Fruit fly (Drosophila melanogaster) whole organism, embryonic: ENCODE measurements around the gene Mcm5.

Experiments used
- Abd-B ChIP-seq: fragments of 200-800 bp; sonication (Bioruptor generic); optimal IDR thresholded peaks from 2 replicates; lab custom pipeline; 2018; ENCODE audit warnings: missing biosample characterization, mild to moderate bottlenecking, missing genetic modification characterization, moderate library complexity
- Aef1 ChIP-seq: fragments of 200-800 bp; sonication (Bioruptor generic); IDR thresholded peaks from 3 replicates; pipeline ENCODE4 v1.3.6; 2022; ENCODE audit warnings: missing biosample characterization, missing genetic modification characterization
- Antp ChIP-seq: fragments of 200-800 bp; sonication (Bioruptor generic); optimal IDR thresholded peaks from 3 replicates; lab custom pipeline; 2016; ENCODE audit warnings: missing biosample characterization, missing genetic modification characterization
- CG10267 ChIP-seq: fragments of 200-800 bp; sonication (Bioruptor generic); optimal IDR thresholded peaks from 2 replicates; lab custom pipeline; 2018; ENCODE audit warnings: missing biosample characterization, mild to moderate bottlenecking, missing genetic modification characterization, moderate library complexity
- CG10979 ChIP-seq: fragments of 200-800 bp; sonication (Bioruptor generic); optimal IDR thresholded peaks from 2 replicates; lab custom pipeline; 2018; ENCODE audit warnings: missing biosample characterization, mild to moderate bottlenecking, missing genetic modification characterization, moderate library complexity
- CG13624 ChIP-seq: fragments of 200-800 bp; sonication (Bioruptor generic); optimal IDR thresholded peaks from 2 replicates; lab custom pipeline; 2016; ENCODE audit warnings: missing biosample characterization, missing genetic modification characterization
- CG15514 ChIP-seq: fragments of 200-800 bp; sonication (Bioruptor generic); optimal IDR thresholded peaks from 3 replicates; lab custom pipeline; 2017; ENCODE audit warnings: missing biosample characterization, missing genetic modification characterization, mild to moderate bottlenecking, moderate library complexity, missing genetic modification reagents
- CG17361 ChIP-seq: fragments of 200-800 bp; sonication (Bioruptor generic); IDR thresholded peaks from 3 replicates; pipeline ENCODE4 v1.3.6; 2022; ENCODE audit warnings: missing biosample characterization, missing genetic modification characterization
- CG17912 ChIP-seq: fragments of 200-800 bp; sonication (Bioruptor generic); optimal IDR thresholded peaks from 2 replicates; lab custom pipeline; 2018; ENCODE audit warnings: missing biosample characterization, mild to moderate bottlenecking, missing genetic modification characterization
- CG2199 ChIP-seq: fragments of 200-800 bp; sonication (Bioruptor generic); IDR thresholded peaks from 3 replicates; pipeline ENCODE4 v1.3.6; 2022; ENCODE audit warnings: missing biosample characterization, missing genetic modification characterization
- CG3065 ChIP-seq: fragments of 200-800 bp; sonication (Bioruptor generic); optimal IDR thresholded peaks from 2 replicates; lab custom pipeline; 2016; ENCODE audit warnings: missing biosample characterization, missing genetic modification characterization
- CG32772 ChIP-seq: fragments of 200-800 bp; sonication (Bioruptor generic); IDR thresholded peaks from 2 replicates; pipeline ENCODE4 v1.3.6; 2022; ENCODE audit warnings: missing biosample characterization, missing genetic modification characterization
- CG34422 ChIP-seq: fragments of 200-800 bp; sonication (Bioruptor generic); IDR thresholded peaks from 3 replicates; pipeline ENCODE4 v1.3.6; 2022; ENCODE audit warnings: missing biosample characterization, missing genetic modification characterization
- CG4617 ChIP-seq: fragments of 200-800 bp; sonication (Bioruptor generic); optimal IDR thresholded peaks from 3 replicates; lab custom pipeline; 2016; ENCODE audit warnings: missing biosample characterization, missing genetic modification characterization, borderline replicate concordance
- CG6791 ChIP-seq: fragments of 200-800 bp; sonication (Bioruptor generic); IDR thresholded peaks from 3 replicates; pipeline ENCODE4 v1.3.6; 2022; ENCODE audit warnings: missing biosample characterization, missing genetic modification characterization; ENCODE audit not compliant: partially characterized antibody
- CG8089 ChIP-seq: fragments of 200-800 bp; sonication (Bioruptor generic); optimal IDR thresholded peaks from 3 replicates; lab custom pipeline; 2016; ENCODE audit warnings: missing biosample characterization, missing genetic modification characterization
- CG8765 ChIP-seq: fragments of 200-800 bp; sonication (Bioruptor generic); IDR thresholded peaks from 2 replicates; pipeline ENCODE4 v1.3.6; 2022; ENCODE audit warnings: missing biosample characterization, missing genetic modification characterization
- CG8944 ChIP-seq: fragments of 200-800 bp; sonication (Bioruptor generic); optimal IDR thresholded peaks from 3 replicates; lab custom pipeline; 2016; ENCODE audit warnings: missing biosample characterization, missing genetic modification characterization
- CG9437 ChIP-seq: fragments of 200-800 bp; sonication (Bioruptor generic); optimal IDR thresholded peaks from 2 replicates; lab custom pipeline; 2018; ENCODE audit warnings: missing biosample characterization, mild to moderate bottlenecking, missing genetic modification characterization
- Eip74EF ChIP-seq, 2 experiments: fragments of 200-800 bp in 1 of 2; fragments of >200 bp in 1 of 2; sonication (Bioruptor generic) in 1 of 2; optimal IDR thresholded peaks; 2 replicates each; lab custom pipeline; 2017 to 2019; ENCODE audit warnings: missing biosample characterization in 2 of 2, missing genetic modification characterization in 2 of 2, mild to moderate bottlenecking in 1 of 2, moderate library complexity in 1 of 2
- Gug ChIP-seq: fragments of 200-800 bp; sonication (Bioruptor generic); IDR thresholded peaks from 4 replicates; pipeline ENCODE4 v1.3.6; 2022; ENCODE audit warnings: missing biosample characterization, missing genetic modification characterization
- HLH4C ChIP-seq: fragments of 200-800 bp; sonication (Bioruptor generic); IDR thresholded peaks from 3 replicates; pipeline ENCODE4 v1.3.6; 2022; ENCODE audit warnings: missing biosample characterization, missing genetic modification characterization; ENCODE audit not compliant: partially characterized antibody
- Hsf ChIP-seq: fragments of 200-800 bp; sonication (Bioruptor generic); optimal IDR thresholded peaks from 3 replicates; lab custom pipeline; 2016; ENCODE audit warnings: missing biosample characterization, missing genetic modification characterization
- MBD-R2 ChIP-seq: fragments of 200-800 bp; sonication (Bioruptor generic); IDR thresholded peaks from 2 replicates; pipeline ENCODE4 v1.3.6; 2022; ENCODE audit warnings: missing biosample characterization, missing genetic modification characterization
- Med ChIP-seq: fragments of 200-800 bp; sonication (Bioruptor generic); peaks from one replicate; lab custom pipeline; 2016; ENCODE audit warnings: missing biosample characterization, missing genetic modification characterization, mild to moderate bottlenecking, inconsistent platforms, moderate library complexity
- NK7.1 ChIP-seq: fragments of 200-800 bp; sonication (Bioruptor generic); optimal IDR thresholded peaks from 3 replicates; lab custom pipeline; 2016; ENCODE audit warnings: missing biosample characterization, missing genetic modification characterization
- Optix ChIP-seq: fragments of 200-800 bp; sonication (Bioruptor generic); IDR thresholded peaks from 3 replicates; pipeline ENCODE4 v1.3.6; 2022; ENCODE audit warnings: missing biosample characterization, missing genetic modification characterization
- Rfx ChIP-seq: fragments of 200-800 bp; sonication (Bioruptor generic); IDR thresholded peaks from 2 replicates; pipeline ENCODE4 v1.3.6; 2022; ENCODE audit warnings: missing biosample characterization, missing genetic modification characterization
- Sry-β ChIP-seq: fragments of 200-800 bp; sonication (Bioruptor generic); optimal IDR thresholded peaks from 2 replicates; lab custom pipeline; 2018; ENCODE audit warnings: missing biosample characterization, mild to moderate bottlenecking, missing genetic modification characterization, moderate library complexity
- Sry-δ ChIP-seq: fragments of 200-800 bp; sonication (Bioruptor generic); optimal IDR thresholded peaks from 2 replicates; lab custom pipeline; 2016; ENCODE audit warnings: missing biosample characterization, missing genetic modification characterization
- ac ChIP-seq: fragments of 200-800 bp; sonication (Bioruptor generic); optimal IDR thresholded peaks from 3 replicates; lab custom pipeline; 2017; ENCODE audit warnings: missing biosample characterization, mild to moderate bottlenecking, missing genetic modification characterization
- ara ChIP-seq: fragments of 200-800 bp; sonication (Bioruptor generic); IDR thresholded peaks from 2 replicates; pipeline ENCODE4 v1.3.6; 2022; ENCODE audit warnings: missing biosample characterization, missing genetic modification characterization
- btn ChIP-seq: fragments of 200-800 bp; sonication (Bioruptor generic); optimal IDR thresholded peaks from 2 replicates; lab custom pipeline; 2016; ENCODE audit warnings: missing biosample characterization, missing genetic modification characterization
- cad ChIP-seq: fragments of >200 bp; optimal IDR thresholded peaks from 2 replicates; lab custom pipeline; 2017; ENCODE audit warnings: missing biosample characterization, missing genetic modification characterization
- crc ChIP-seq: fragments of 200-800 bp; sonication (Bioruptor generic); optimal IDR thresholded peaks from 2 replicates; lab custom pipeline; 2016; ENCODE audit warnings: missing biosample characterization, missing genetic modification characterization
- crp ChIP-seq, 2 experiments: fragments of 200-800 bp; sonication (Bioruptor generic); optimal IDR thresholded peaks; 2 replicates in 1 of 2; 3 replicates in 1 of 2; lab custom pipeline; 2017; ENCODE audit warnings: missing biosample characterization in 2 of 2, missing genetic modification characterization in 2 of 2, mild to moderate bottlenecking in 1 of 2, moderate library complexity in 1 of 2
- disco-r ChIP-seq: fragments of 200-800 bp; sonication (Bioruptor generic); optimal IDR thresholded peaks from 2 replicates; lab custom pipeline; 2016; ENCODE audit warnings: missing biosample characterization, missing genetic modification characterization
- dmrt11E ChIP-seq: fragments of 200-800 bp; sonication (Bioruptor generic); optimal IDR thresholded peaks from 3 replicates; lab custom pipeline; 2018; ENCODE audit warnings: missing biosample characterization, mild to moderate bottlenecking, missing genetic modification characterization, moderate library complexity
- fd64A ChIP-seq: fragments of 200-800 bp; sonication (Bioruptor generic); optimal IDR thresholded peaks from 3 replicates; lab custom pipeline; 2018; ENCODE audit warnings: missing biosample characterization, mild to moderate bottlenecking, missing genetic modification characterization
- gfzf ChIP-seq: fragments of 200-800 bp; sonication (Bioruptor generic); optimal IDR thresholded peaks from 2 replicates; lab custom pipeline; 2016; ENCODE audit warnings: missing biosample characterization, mild to moderate bottlenecking, missing genetic modification characterization, moderate library complexity
- gt ChIP-seq: fragments of 200-800 bp; sonication (Bioruptor generic); IDR thresholded peaks from 2 replicates; pipeline ENCODE4 v1.3.6; 2022; ENCODE audit warnings: missing biosample characterization, missing genetic modification characterization
- org-1 ChIP-seq: fragments of 200-800 bp; sonication (Bioruptor generic); optimal IDR thresholded peaks from 2 replicates; lab custom pipeline; 2017; ENCODE audit warnings: missing biosample characterization, missing genetic modification characterization
- pros ChIP-seq: fragments of 200-800 bp; sonication (Bioruptor generic); optimal IDR thresholded peaks from 3 replicates; lab custom pipeline; 2019; ENCODE audit warnings: missing biosample characterization, mild to moderate bottlenecking, missing genetic modification characterization, moderate library complexity
- scrt ChIP-seq: fragments of 200-800 bp; sonication (Bioruptor generic); optimal IDR thresholded peaks from 2 replicates; lab custom pipeline; 2018; ENCODE audit warnings: missing biosample characterization, mild to moderate bottlenecking, missing genetic modification characterization, moderate library complexity
- sisA ChIP-seq: fragments of 200-800 bp; sonication (Bioruptor generic); IDR thresholded peaks from 2 replicates; pipeline ENCODE4 v1.3.6; 2022; ENCODE audit warnings: missing biosample characterization, missing genetic modification characterization
- sob ChIP-seq: fragments of 200-800 bp; sonication (Bioruptor generic); IDR thresholded peaks from 2 replicates; pipeline ENCODE4 v1.3.6; 2022; ENCODE audit warnings: missing biosample characterization, missing genetic modification characterization
- stwl ChIP-seq: fragments of 200-800 bp; sonication (Bioruptor generic); optimal IDR thresholded peaks from 3 replicates; lab custom pipeline; 2018; ENCODE audit warnings: missing biosample characterization, mild to moderate bottlenecking, missing genetic modification characterization, moderate library complexity
- zfh1 ChIP-seq: fragments of 200-800 bp; sonication (Bioruptor generic); IDR thresholded peaks from 3 replicates; pipeline ENCODE4 v1.3.6; 2022; ENCODE audit warnings: missing biosample characterization, missing genetic modification characterization

The Mcm5 gene

DNA sequence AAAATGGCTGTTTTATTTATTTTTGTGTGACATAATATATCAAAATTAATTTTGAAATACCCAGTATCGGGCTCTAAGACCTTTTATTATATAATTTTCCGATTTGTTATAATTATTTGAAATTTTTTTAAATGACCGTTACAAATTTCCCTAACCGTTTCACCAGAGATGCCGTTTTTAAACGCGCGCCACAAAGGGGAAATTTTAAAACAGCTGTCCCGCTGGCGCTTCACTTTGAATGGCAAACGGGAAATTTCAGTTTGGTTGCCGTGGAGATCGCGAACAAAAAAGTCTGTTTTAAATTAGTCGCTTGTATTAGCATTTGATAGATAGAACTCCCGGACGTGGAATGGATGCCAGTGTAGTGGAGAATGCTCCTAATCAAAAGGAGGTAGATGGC is 26.7 kb downstream of the Mcm5 start, which contains the start of the genes CG14693 and TTLL15 (continued):
- TF ChIP-seq CG4617 (peak; percentile 3), MBD-R2 (GFP tag; lab: Robert Waterston, UW) (peak; percentile 23; the same call in 1 of the 2 replicates), Sry-β (GFP tag; lab: Kevin White, UChicago) (peak; percentile 85), crp (GFP tag; optimal IDR thresholded peaks at IDR 0.05; lab: Kevin White, UChicago) (peak; percentile 19 to 85), stwl (peak; percentile 21)

- TF ChIP-seq Abd-B (GFP tag; lab: Kevin White, UChicago) (no peak), CG8765 (GFP tag; lab: Robert Waterston, UW) (no peak), HLH4C (GFP tag; lab: Robert Waterston, UW) (peak; percentile 75), ara (no peak), CG15514 (no peak), pros (GFP tag; lab: Kevin White, UChicago) (no peak), CG10979 (no peak), CG32772 (GFP tag; lab: Robert Waterston, UW) (no peak), Eip74EF (GFP tag; optimal IDR thresholded peaks at IDR 0.05; lab: Kevin White, UChicago) (no peak), gt (GFP tag; lab: Robert Waterston, UW) (no peak), dmrt11E (tag; lab: Kevin White, UChicago) (no peak), CG17912 (GFP tag; lab: Kevin White, UChicago) (no peak), org-1 (GFP tag; lab: Kevin White, UChicago) (no peak), Sry-δ (GFP tag; lab: Kevin White, UChicago) (no peak), Gug (no peak), btn (no peak), stwl (no peak), CG6791 (GFP tag; lab: Robert Waterston, UW) (peak; percentile 63; the same call in 2 of the 3 replicates), Med (peak; percentile 43), Optix (GFP tag; lab: Robert Waterston, UW) (no peak), Hsf (GFP tag; lab: Kevin White, UChicago) (no peak), Aef1 (GFP tag; lab: Robert Waterston, UW) (no peak), CG34422 (GFP tag; lab: Robert Waterston, UW) (no peak), crc (GFP tag; lab: Kevin White, UChicago) (no peak), sob (GFP tag; lab: Robert Waterston, UW) (peak; percentile 25; the same call in 1 of the 2 replicates), Antp (GFP tag; lab: Kevin White, UChicago) (no peak), cad (GFP tag; lab: Kevin White, UChicago) (no peak), CG8944 (GFP tag; lab: Kevin White, UChicago) (no peak), ac (no peak), CG2199 (GFP tag; lab: Robert Waterston, UW) (no peak), fd64A (no peak), MBD-R2 (GFP tag; lab: Robert Waterston, UW) (no peak), CG17361 (no peak), scrt (GFP tag; lab: Kevin White, UChicago) (no peak), CG13624 (GFP tag; lab: Kevin White, UChicago) (peak; percentile 10), sisA (no peak), CG9437 (GFP tag; lab: Kevin White, UChicago) (no peak), CG8089 (GFP tag; lab: Kevin White, UChicago) (no peak), Rfx (peak; percentile 50; the same call in 1 of the 2 replicates), CG3065 (GFP tag; lab: Kevin White, UChicago) (no peak), NK7.1 (GFP tag; lab: Kevin White, UChicago) (no peak), gfzf (GFP tag; lab: Kevin White, UChicago) (no peak), zfh1 (no peak), disco-r (GFP tag; lab: Kevin White, UChicago) (no peak), CG10267 (tag; lab: Kevin White, UChicago) (no peak)
Observed at dm6 chr3R:10826796-10827524, 38.6 kb downstream of the Mcm5 start, which contains the start of gene Cad86C. Gene Cad86C (plus strand): TSS chr3R:10827079.
